Worm (Caenorhabditis elegans) whole organism, mixed stage, embryonic: Measurements from ENCODE around the gene Y49E10.10.

ENCODE experiments used
- ces-1 ChIP-seq: fragments of 150-350 bp; optimal IDR thresholded peaks from 2 replicates; lab custom pipeline; 2014; ENCODE audit warnings: missing biosample characterization, missing genetic modification reagents, missing genetic modification characterization
- drap-1 ChIP-seq: fragments of 200-800 bp; sonication (Bioruptor generic); optimal IDR thresholded peaks from 3 replicates; lab custom pipeline; 2018; ENCODE audit warnings: mild to moderate bottlenecking, missing genetic modification characterization, missing compliant biosample characterization
- elt-1 ChIP-seq: sonication (generic microtip); optimal IDR thresholded peaks from 2 replicates; lab custom pipeline; 2017; ENCODE audit warnings: missing genetic modification characterization, mild to moderate bottlenecking, missing compliant biosample characterization, antibody characterized with exemption, moderate library complexity, borderline replicate concordance; ENCODE audit not compliant: insufficient read depth
- ham-2 ChIP-seq: fragments of 200-800 bp; sonication (Bioruptor generic); optimal IDR thresholded peaks from 2 replicates; lab custom pipeline; 2018; ENCODE audit warnings: mild to moderate bottlenecking, missing genetic modification characterization, missing compliant biosample characterization
- hlh-1 ChIP-seq: fragments of 150-350 bp; optimal IDR thresholded peaks from 2 replicates; lab custom pipeline; 2014; ENCODE audit warnings: missing biosample characterization, missing genetic modification reagents, missing genetic modification characterization
- lin-13 ChIP-seq: fragments of 150-350 bp; optimal IDR thresholded peaks from 2 replicates; lab custom pipeline; 2014; ENCODE audit warnings: missing biosample characterization, missing genetic modification characterization
- lsy-2 ChIP-seq: fragments of 150-350 bp; optimal IDR thresholded peaks from 2 replicates; lab custom pipeline; 2014; ENCODE audit warnings: missing biosample characterization, missing genetic modification characterization
- mls-2 ChIP-seq: sonication (generic microtip); optimal IDR thresholded peaks from 2 replicates; lab custom pipeline; 2016; ENCODE audit warnings: mild to moderate bottlenecking, missing genetic modification characterization, moderate library complexity, missing compliant biosample characterization
- pha-4 ChIP-seq: fragments of 150-350 bp; optimal IDR thresholded peaks from 2 replicates; lab custom pipeline; 2018; ENCODE audit warnings: missing biosample characterization, missing genetic modification reagents, missing genetic modification characterization
- tbx-8 ChIP-seq: fragments of 200-800 bp; sonication (Bioruptor generic); optimal IDR thresholded peaks from 2 replicates; lab custom pipeline; 2018; ENCODE audit warnings: mild to moderate bottlenecking, missing genetic modification characterization, moderate library complexity, missing compliant biosample characterization
- zip-8 ChIP-seq: fragments of 150-350 bp; optimal IDR thresholded peaks from 2 replicates; lab custom pipeline; 2014; ENCODE audit warnings: missing biosample characterization, missing genetic modification characterization
- ztf-11 ChIP-seq: fragments of 150-350 bp; optimal IDR thresholded peaks from 2 replicates; lab custom pipeline; 2014; ENCODE audit warnings: missing biosample characterization, missing genetic modification characterization

ce11 chrIII:12427527-12428263 lies 32.4 kb downstream of the Y49E10.10 start:
- TF ChIP-seq elt-1 (tag; lab: Kevin White, UChicago) (no peak), tbx-8 (no peak), ces-1 (GFP tag; lab: Kevin White, UChicago) (no peak), mls-2 (no peak), lsy-2 (tag; lab: Kevin White, UChicago) (no peak), lin-13 (tag; lab: Kevin White, UChicago) (no peak), hlh-1 (tag; lab: Kevin White, UChicago) (no peak), zip-8 (tag; lab: Kevin White, UChicago) (no peak), ham-2 (GFP tag; lab: Kevin White, UChicago) (no peak), ztf-11 (tag; lab: Kevin White, UChicago) (no peak), drap-1 (GFP tag; lab: Kevin White, UChicago) (no peak), pha-4 (tag; lab: Kevin White, UChicago) (no peak)
